Worm (Caenorhabditis elegans) whole organism, early embryonic: Measurements from ENCODE around the gene fkb-6.

Experiments used
- B0310.2 ChIP-seq: sonication (generic microtip); optimal IDR thresholded peaks from 2 replicates; lab custom pipeline; 2016; ENCODE audit warnings: mild to moderate bottlenecking, missing genetic modification characterization, missing compliant biosample characterization
- aly-1 ChIP-seq: sonication (generic microtip); optimal IDR thresholded peaks from 2 replicates; lab custom pipeline; 2016; ENCODE audit warnings: missing genetic modification characterization, missing compliant biosample characterization
- ama-1 ChIP-seq: fragments of 150-350 bp; optimal IDR thresholded peaks from 2 replicates; lab custom pipeline; 2014
- ceh-13 ChIP-seq: fragments of 200-800 bp; sonication (Bioruptor generic); optimal IDR thresholded peaks from 2 replicates; lab custom pipeline; 2018; ENCODE audit warnings: mild to moderate bottlenecking, missing genetic modification characterization, missing compliant biosample characterization
- ceh-36 ChIP-seq: sonication (generic microtip); optimal IDR thresholded peaks from 2 replicates; lab custom pipeline; 2016; ENCODE audit warnings: missing genetic modification characterization, inconsistent platforms, missing compliant biosample characterization
- ets-7 ChIP-seq: sonication (generic microtip); optimal IDR thresholded peaks from 2 replicates; lab custom pipeline; 2016; ENCODE audit warnings: missing genotype, missing genetic modification characterization, missing compliant biosample characterization
- flt-1 ChIP-seq: fragments of 200-800 bp; sonication (Bioruptor generic); IDR thresholded peaks from 2 replicates; pipeline ENCODE4 v1.3.6; 2022; ENCODE audit warnings: missing genetic modification characterization, missing compliant biosample characterization
- hnd-1 ChIP-seq: sonication (generic microtip); optimal IDR thresholded peaks from 2 replicates; lab custom pipeline; 2016; ENCODE audit warnings: missing genetic modification characterization, missing compliant biosample characterization
- scrt-1 ChIP-seq: fragments of 200-800 bp; sonication (Bioruptor generic); IDR thresholded peaks from 2 replicates; pipeline ENCODE4 v1.3.6; 2022; ENCODE audit warnings: missing genetic modification characterization, missing compliant biosample characterization
- sea-1 ChIP-seq: fragments of 200-800 bp; sonication (Bioruptor generic); conservative IDR thresholded peaks from 2 replicates; pipeline ENCODE4 v1.3.6; 2022; ENCODE audit warnings: missing genetic modification characterization, missing compliant biosample characterization
- tbx-37 ChIP-seq: fragments of 200-800 bp; sonication (Bioruptor generic); conservative IDR thresholded peaks from 2 replicates; pipeline ENCODE4 v1.3.6; 2022; ENCODE audit warnings: missing genetic modification reagents, missing genetic modification characterization, missing compliant biosample characterization

- no peak for TF ChIP-seq flt-1 (GFP tag; lab: Robert Waterston, UW)
- no peak for TF ChIP-seq ama-1 (lab: Kevin White, UChicago)
- no peak for TF ChIP-seq ets-7 (tag; lab: Kevin White, UChicago)
- TF ChIP-seq tbx-37: no peak
- no peak for TF ChIP-seq B0310.2
- no peak for TF ChIP-seq sea-1 (GFP tag; lab: Robert Waterston, UW)
- TF ChIP-seq hnd-1 (tag; lab: Kevin White, UChicago): no peak
- TF ChIP-seq scrt-1 (GFP tag; lab: Robert Waterston, UW): no peak
- no peak for TF ChIP-seq ceh-13 (GFP tag; lab: Kevin White, UChicago)
- TF ChIP-seq ceh-36 (tag; lab: Kevin White, UChicago): no peak
- TF ChIP-seq aly-1 (tag; lab: Kevin White, UChicago): no peak
Measured at ce11 chrV:20814424-20814823, 31.5 kb upstream of the fkb-6 start, which contains the start of gene Y44A6D.7.
